Worm (Caenorhabditis elegans) whole organism, L4/young adult: ENCODE data around the gene F21C10.19.

Experiments used
- W03F9.2 ChIP-seq: fragments of 150-350 bp; optimal IDR thresholded peaks from 2 replicates; lab custom pipeline; 2014; ENCODE audit warnings: missing biosample characterization, missing genetic modification characterization
- dao-5 ChIP-seq: sonication (generic microtip); optimal IDR thresholded peaks from 2 replicates; lab custom pipeline; 2016; ENCODE audit warnings: missing genotype, missing genetic modification characterization, moderate library complexity, missing compliant biosample characterization
- him-1 ChIP-seq: sonication (generic microtip); optimal IDR thresholded peaks from 2 replicates; lab custom pipeline; 2016; ENCODE audit warnings: missing genotype, missing genetic modification reagents, missing genetic modification characterization, missing compliant biosample characterization

F21C10.19 gene

ce11 chrV:9165073-9165699, 34.3 kb downstream of the F21C10.19 start, which contains the start of gene col-10:
col-10 (minus strand) TSS chrV:9165307.
- TF ChIP-seq W03F9.2 (tag; lab: Kevin White, UChicago) (no peak), him-1 (tag; lab: Kevin White, UChicago) (no peak), dao-5 (tag; lab: Kevin White, UChicago) (no peak)

ce11 chrV:9166306-9166705, 35.4 kb downstream of the F21C10.19 start:
- no peak for TF ChIP-seq dao-5 (tag; lab: Kevin White, UChicago)
- no peak for TF ChIP-seq him-1 (tag; lab: Kevin White, UChicago)
- TF ChIP-seq W03F9.2 (tag; lab: Kevin White, UChicago): no peak

- no peak for TF ChIP-seq him-1 (tag; lab: Kevin White, UChicago)
- TF ChIP-seq dao-5 (tag; lab: Kevin White, UChicago): no peak
- TF ChIP-seq W03F9.2 (tag; lab: Kevin White, UChicago): no peak
Measured at ce11 chrV:9168089-9168488, 37.2 kb downstream of the F21C10.19 start, which contains the start of gene B0222.11. B0222.11 (minus strand) TSS chrV:9168189.

- TF ChIP-seq W03F9.2 (tag; lab: Kevin White, UChicago) (no peak), dao-5 (tag; lab: Kevin White, UChicago) (no peak), him-1 (tag; lab: Kevin White, UChicago) (no peak)
Measured at ce11 chrV:9172989-9173388, 42.1 kb downstream of the F21C10.19 start, which contains the start of gene gad-3. gad-3 (minus strand) TSS chrV:9173005.

ce11 chrV:9173789-9174188, 42.9 kb downstream of the F21C10.19 start, which contains the start of gene pqn-16:
pqn-16 (plus strand) TSS chrV:9174089.
- TF ChIP-seq him-1 (tag; lab: Kevin White, UChicago): no peak

ce11 chrV:9175218-9175837, 44.5 kb downstream of the F21C10.19 start, which contains the start of gene spas-1:
spas-1 (plus strand) TSS chrV:9175789.
- TF ChIP-seq him-1 (tag; lab: Kevin White, UChicago) (no peak), W03F9.2 (tag; lab: Kevin White, UChicago) (peak; percentile 92)
